Worm (Caenorhabditis elegans) whole organism, mixed stage, embryonic: Measurements from ENCODE around the gene tceb-3.

Experiments used
- ceh-43 ChIP-seq: fragments of 200-800 bp; sonication (Bioruptor generic); optimal IDR thresholded peaks from 2 replicates; lab custom pipeline; 2018; ENCODE audit warnings: mild to moderate bottlenecking, missing genetic modification characterization, moderate library complexity, missing compliant biosample characterization
- lsy-2 ChIP-seq: fragments of 150-350 bp; optimal IDR thresholded peaks from 2 replicates; lab custom pipeline; 2014; ENCODE audit warnings: missing biosample characterization, missing genetic modification characterization
- mls-2 ChIP-seq: sonication (generic microtip); optimal IDR thresholded peaks from 2 replicates; lab custom pipeline; 2016; ENCODE audit warnings: mild to moderate bottlenecking, missing genetic modification characterization, moderate library complexity, missing compliant biosample characterization
- nhr-12 ChIP-seq: fragments of 150-350 bp; optimal IDR thresholded peaks from 2 replicates; lab custom pipeline; 2014; ENCODE audit warnings: missing biosample characterization, missing genetic modification characterization
- nhr-2 ChIP-seq: fragments of 150-350 bp; optimal IDR thresholded peaks from 2 replicates; lab custom pipeline; 2014; ENCODE audit warnings: missing biosample characterization, missing genetic modification characterization
- nhr-76 ChIP-seq: sonication (generic microtip); optimal IDR thresholded peaks from 2 replicates; lab custom pipeline; 2017; ENCODE audit warnings: missing biosample characterization, missing genetic modification characterization
- pha-4 ChIP-seq: fragments of 150-350 bp; optimal IDR thresholded peaks from 2 replicates; lab custom pipeline; 2018; ENCODE audit warnings: missing biosample characterization, missing genetic modification reagents, missing genetic modification characterization
- sem-2 ChIP-seq: fragments of 200-800 bp; sonication (Bioruptor generic); optimal IDR thresholded peaks from 2 replicates; lab custom pipeline; 2018; ENCODE audit warnings: mild to moderate bottlenecking, missing genetic modification characterization, missing compliant biosample characterization
- snpc-4 ChIP-seq: fragments of 150-350 bp; optimal IDR thresholded peaks from 2 replicates; lab custom pipeline; 2014; ENCODE audit warnings: missing biosample characterization, missing genetic modification characterization
- unc-62 ChIP-seq: fragments of 150-350 bp; optimal IDR thresholded peaks from 2 replicates; lab custom pipeline; 2014; ENCODE audit warnings: missing biosample characterization, missing genetic modification reagents, missing genetic modification characterization
- ztf-11 ChIP-seq: fragments of 150-350 bp; optimal IDR thresholded peaks from 2 replicates; lab custom pipeline; 2014; ENCODE audit warnings: missing biosample characterization, missing genetic modification characterization

DNA sequence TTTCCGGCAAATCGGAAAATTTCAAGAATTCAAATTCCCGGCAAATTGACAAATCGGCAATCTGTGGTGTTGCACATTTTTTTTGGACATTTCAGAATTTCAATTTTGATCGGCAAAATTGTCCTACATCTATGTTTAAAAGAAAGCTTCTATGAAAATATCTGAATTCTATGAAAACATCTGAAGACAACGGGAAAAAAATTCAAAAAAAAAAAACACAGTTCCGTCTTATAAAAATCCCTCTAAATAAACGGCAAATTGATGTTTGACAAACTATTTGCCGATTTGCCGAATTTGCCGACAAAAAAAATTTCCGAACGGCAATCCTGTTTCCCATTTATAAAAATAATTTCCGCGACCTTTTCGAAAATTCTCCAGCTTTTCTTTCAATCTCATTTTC is 32.9 kb downstream of the tceb-3 start, which contains the start of gene F44F4.15:
- TF ChIP-seq ztf-11 (tag; lab: Kevin White, UChicago) (no peak), mls-2 (tag; lab: Kevin White, UChicago) (no peak), sem-2 (GFP tag; lab: Kevin White, UChicago) (no peak), nhr-76 (tag; lab: Kevin White, UChicago) (no peak), unc-62 (GFP tag; lab: Kevin White, UChicago) (no peak), lsy-2 (tag; lab: Kevin White, UChicago) (no peak), pha-4 (tag; lab: Kevin White, UChicago) (no peak), snpc-4 (tag; lab: Kevin White, UChicago) (no peak), ceh-43 (no peak), nhr-12 (tag; lab: Kevin White, UChicago) (no peak), nhr-2 (tag; lab: Kevin White, UChicago) (no peak)
